Fruit fly (Drosophila melanogaster): Measurements from ENCODE around the gene BoYb.

DNA sequence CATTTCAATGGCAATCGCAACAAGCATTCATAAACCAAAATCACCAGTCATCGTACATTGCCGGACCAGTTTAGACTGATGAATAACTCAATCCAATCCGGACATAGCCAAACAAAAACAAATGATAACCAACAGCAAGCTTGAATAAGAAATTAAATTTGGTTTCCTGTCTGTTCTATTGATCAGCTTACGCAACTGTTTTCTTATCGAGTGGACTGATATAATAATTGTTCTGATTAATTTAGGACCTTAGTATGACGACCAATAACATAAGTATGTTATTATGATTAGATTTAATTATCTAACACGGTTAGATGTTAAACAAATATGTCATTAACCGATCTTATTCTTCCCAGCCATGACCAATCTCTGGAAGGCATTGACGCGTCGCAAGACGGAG, 10.7 kb upstream of the BoYb start:
- no peak for TF ChIP-seq Hr39 (GFP tag; optimal IDR thresholded peaks at IDR 0.05)
- TF ChIP-seq Sox14 (GFP tag; optimal IDR thresholded peaks at IDR 0.05), result no peak
- no peak for TF ChIP-seq lz (GFP tag; optimal IDR thresholded peaks at IDR 0.05)
- TF ChIP-seq CG3919 (GFP tag; optimal IDR thresholded peaks at IDR 0.05), result no peak
- no peak for TF ChIP-seq fd59A (GFP tag; optimal IDR thresholded peaks at IDR 0.05)
- no peak for TF ChIP-seq CG1621 (tag; optimal IDR thresholded peaks at IDR 0.05)
- no peak for TF ChIP-seq spab (GFP tag; optimal IDR thresholded peaks at IDR 0.05)
